Fruit fly (Drosophila melanogaster) whole organism, prepupa: ENCODE measurements around the gene eco.

Source experiments
- Blimp-1 ChIP-seq: fragments of 200-800 bp; sonication (Bioruptor generic); optimal IDR thresholded peaks from 3 replicates; lab custom pipeline; 2017; ENCODE audit warnings: missing biosample characterization, missing genetic modification characterization, mild to moderate bottlenecking, moderate library complexity, missing genetic modification reagents
- CG10669 ChIP-seq: fragments of 200-800 bp; sonication (Bioruptor generic); optimal IDR thresholded peaks from 3 replicates; lab custom pipeline; 2018; ENCODE audit warnings: missing biosample characterization, mild to moderate bottlenecking, missing genetic modification characterization, moderate library complexity
- CG6854 ChIP-seq: fragments of 200-800 bp; sonication (Bioruptor generic); optimal IDR thresholded peaks from 2 replicates; lab custom pipeline; 2017; ENCODE audit warnings: missing biosample characterization, mild to moderate bottlenecking, missing genetic modification characterization
- CG8319 ChIP-seq: fragments of 200-800 bp; sonication (Bioruptor generic); optimal IDR thresholded peaks from 3 replicates; lab custom pipeline; 2016; ENCODE audit warnings: missing biosample characterization, missing genetic modification characterization
- Sox15 ChIP-seq: fragments of 200-800 bp; sonication (Bioruptor generic); optimal IDR thresholded peaks from 3 replicates; lab custom pipeline; 2016; ENCODE audit warnings: missing biosample characterization, missing genetic modification characterization
- achi ChIP-seq: fragments of 200-800 bp; sonication (Bioruptor generic); optimal IDR thresholded peaks from 3 replicates; lab custom pipeline; 2016; ENCODE audit warnings: missing biosample characterization, missing genetic modification characterization
- fd59A ChIP-seq: fragments of 200-800 bp; sonication (Bioruptor generic); optimal IDR thresholded peaks from 2 replicates; lab custom pipeline; 2017; ENCODE audit warnings: missing biosample characterization, mild to moderate bottlenecking, missing genetic modification characterization, missing genetic modification reagents
- pdm3 ChIP-seq: fragments of 200-800 bp; sonication (Bioruptor generic); optimal IDR thresholded peaks from 3 replicates; lab custom pipeline; 2016; ENCODE audit warnings: missing biosample characterization, missing genetic modification characterization
- svp ChIP-seq: fragments of 200-800 bp; sonication (Bioruptor generic); peaks from one replicate; lab custom pipeline; 2016; ENCODE audit warnings: missing biosample characterization, missing genetic modification characterization
- vri ChIP-seq: fragments of 200-800 bp; sonication (Bioruptor generic); optimal IDR thresholded peaks from 3 replicates; lab custom pipeline; 2016; ENCODE audit warnings: missing biosample characterization, mild to moderate bottlenecking, missing genetic modification characterization

dm6 chr3L:7339216-7339742, at the start of gene eco, which contains the start of gene lark:
- no peak for TF ChIP-seq Blimp-1 (GFP tag; lab: Kevin White, UChicago)
- no peak for TF ChIP-seq vri (GFP tag; lab: Kevin White, UChicago)
- TF ChIP-seq fd59A = no peak
- TF ChIP-seq CG8319 (GFP tag; lab: Kevin White, UChicago) = no peak
- TF ChIP-seq CG6854 = peak; percentile 68
- no peak for TF ChIP-seq CG10669 (GFP tag; lab: Kevin White, UChicago)
- TF ChIP-seq svp (GFP tag; lab: Kevin White, UChicago) = no peak
- TF ChIP-seq Sox15 (GFP tag; lab: Kevin White, UChicago) = no peak
- no peak for TF ChIP-seq achi (GFP tag; lab: Kevin White, UChicago)
- no peak for TF ChIP-seq pdm3 (GFP tag; lab: Kevin White, UChicago)
